Fruit fly (Drosophila melanogaster): Measurements from ENCODE around the gene CG15629.

- no peak for TF ChIP-seq insv (optimal IDR thresholded peaks at IDR 0.05)
- TF ChIP-seq h (optimal IDR thresholded peaks at IDR 0.05), result no peak
- TF ChIP-seq ttk (optimal IDR thresholded peaks at IDR 0.05), result no peak
These were observed 48.7 kb downstream of the CG15629 start for dm6 chr2L:4861503-4861902.

Data from Kc167 (cell line).